Fruit fly (Drosophila melanogaster) whole organism, embryonic: ENCODE results near the gene Polr1F.

Experiments
- Ada2b ChIP-seq: fragments of 200-800 bp; sonication (Bioruptor generic); IDR thresholded peaks from 2 replicates; pipeline ENCODE4 v1.3.6; 2022; ENCODE audit warnings: missing biosample characterization, missing genetic modification characterization
- CG11398 ChIP-seq: fragments of 200-800 bp; sonication (Bioruptor generic); optimal IDR thresholded peaks from 2 replicates; lab custom pipeline; 2016; ENCODE audit warnings: missing biosample characterization, missing genetic modification characterization
- CG15479 ChIP-seq: fragments of 200-800 bp; sonication (Bioruptor generic); optimal IDR thresholded peaks from 3 replicates; lab custom pipeline; 2019; ENCODE audit warnings: missing biosample characterization, mild to moderate bottlenecking, missing genetic modification characterization, moderate library complexity
- CG15601 ChIP-seq: fragments of 200-800 bp; sonication (Bioruptor generic); optimal IDR thresholded peaks from 3 replicates; lab custom pipeline; 2019; ENCODE audit warnings: missing biosample characterization, mild to moderate bottlenecking, missing genetic modification characterization, moderate library complexity
- CG31365 ChIP-seq: fragments of 200-800 bp; sonication (Bioruptor generic); optimal IDR thresholded peaks from 2 replicates; lab custom pipeline; 2018; ENCODE audit warnings: missing biosample characterization, mild to moderate bottlenecking, missing genetic modification characterization
- CG32532 ChIP-seq: fragments of 200-800 bp; sonication (Bioruptor generic); IDR thresholded peaks from 2 replicates; pipeline ENCODE4 v1.3.6; 2022; ENCODE audit warnings: missing biosample characterization, missing genetic modification characterization
- CG4404 ChIP-seq: fragments of 200-800 bp; sonication (Bioruptor generic); IDR thresholded peaks from 2 replicates; pipeline ENCODE4 v1.3.6; 2022; ENCODE audit warnings: missing biosample characterization, missing genetic modification characterization
- CG7357 ChIP-seq: fragments of 200-800 bp; sonication (Bioruptor generic); IDR thresholded peaks from 3 replicates; pipeline ENCODE4 v1.3.6; 2022; ENCODE audit warnings: missing biosample characterization, missing genetic modification characterization
- CG7372 ChIP-seq: fragments of 200-800 bp; sonication (Bioruptor generic); IDR thresholded peaks from 2 replicates; pipeline ENCODE4 v1.3.6; 2022; ENCODE audit warnings: missing biosample characterization, missing genetic modification characterization
- CG7556 ChIP-seq: fragments of 200-800 bp; sonication (Bioruptor generic); optimal IDR thresholded peaks from 2 replicates; lab custom pipeline; 2017; ENCODE audit warnings: missing biosample characterization, mild to moderate bottlenecking, missing genetic modification characterization
- CG8089 ChIP-seq: fragments of 200-800 bp; sonication (Bioruptor generic); optimal IDR thresholded peaks from 3 replicates; lab custom pipeline; 2016; ENCODE audit warnings: missing biosample characterization, missing genetic modification characterization
- CG8924 ChIP-seq: fragments of 200-800 bp; optimal IDR thresholded peaks from 3 replicates; lab custom pipeline; 2019; ENCODE audit warnings: missing biosample characterization, mild to moderate bottlenecking, missing genetic modification characterization, moderate library complexity
- CG9437 ChIP-seq: fragments of 200-800 bp; sonication (Bioruptor generic); optimal IDR thresholded peaks from 2 replicates; lab custom pipeline; 2018; ENCODE audit warnings: missing biosample characterization, mild to moderate bottlenecking, missing genetic modification characterization
- Deaf1 ChIP-seq: fragments of 200-800 bp; optimal IDR thresholded peaks from 3 replicates; lab custom pipeline; 2019; ENCODE audit warnings: missing biosample characterization, mild to moderate bottlenecking, missing genetic modification characterization, moderate library complexity
- E2f2 ChIP-seq: fragments of 200-800 bp; sonication (Bioruptor generic); IDR thresholded peaks from 2 replicates; pipeline ENCODE4 v1.3.6; 2022; ENCODE audit warnings: missing biosample characterization, missing genetic modification characterization
- Fer2 ChIP-seq: fragments of 200-800 bp; sonication (Bioruptor generic); optimal IDR thresholded peaks from 2 replicates; lab custom pipeline; 2018; ENCODE audit warnings: missing biosample characterization, mild to moderate bottlenecking, missing genetic modification characterization, moderate library complexity
- H15 ChIP-seq: fragments of 200-800 bp; sonication (Bioruptor generic); IDR thresholded peaks from 3 replicates; pipeline ENCODE4 v1.3.6; 2022; ENCODE audit warnings: missing biosample characterization, missing genetic modification characterization
- HLH4C ChIP-seq: fragments of 200-800 bp; sonication (Bioruptor generic); IDR thresholded peaks from 3 replicates; pipeline ENCODE4 v1.3.6; 2022; ENCODE audit warnings: missing biosample characterization, missing genetic modification characterization; ENCODE audit not compliant: partially characterized antibody
- HLHmδ ChIP-seq: fragments of 200-800 bp; sonication (Bioruptor generic); optimal IDR thresholded peaks from 2 replicates; lab custom pipeline; 2018; ENCODE audit warnings: missing biosample characterization, mild to moderate bottlenecking, missing genetic modification characterization, moderate library complexity
- HmgZ ChIP-seq: fragments of 200-800 bp; sonication (Bioruptor generic); optimal IDR thresholded peaks from 2 replicates; lab custom pipeline; 2018; ENCODE audit warnings: missing biosample characterization, mild to moderate bottlenecking, missing genetic modification characterization
- MBD-R2 ChIP-seq: fragments of 200-800 bp; sonication (Bioruptor generic); IDR thresholded peaks from 2 replicates; pipeline ENCODE4 v1.3.6; 2022; ENCODE audit warnings: missing biosample characterization, missing genetic modification characterization
- MTF-1 ChIP-seq: fragments of 200-800 bp; sonication (Bioruptor generic); optimal IDR thresholded peaks from 2 replicates; lab custom pipeline; 2018; ENCODE audit warnings: missing biosample characterization, mild to moderate bottlenecking, missing genetic modification characterization, borderline replicate concordance
- Mes4 ChIP-seq: fragments of 200-800 bp; sonication (Bioruptor generic); optimal IDR thresholded peaks from 2 replicates; lab custom pipeline; 2016; ENCODE audit warnings: missing biosample characterization, missing genetic modification characterization
- Scr ChIP-seq: fragments of 200-800 bp; sonication (Bioruptor generic); IDR thresholded peaks from 2 replicates; pipeline ENCODE4 v1.3.6; 2022; ENCODE audit warnings: missing biosample characterization, missing genetic modification characterization; ENCODE audit not compliant: partially characterized antibody
- Side ChIP-seq: fragments of 200-800 bp; sonication (Bioruptor generic); optimal IDR thresholded peaks from 2 replicates; lab custom pipeline; 2016; ENCODE audit warnings: missing biosample characterization, missing genetic modification characterization
- Sry-δ ChIP-seq: fragments of 200-800 bp; sonication (Bioruptor generic); optimal IDR thresholded peaks from 2 replicates; lab custom pipeline; 2016; ENCODE audit warnings: missing biosample characterization, missing genetic modification characterization
- Ssrp ChIP-seq: fragments of 200-800 bp; sonication (Bioruptor generic); optimal IDR thresholded peaks from 2 replicates; lab custom pipeline; 2018; ENCODE audit warnings: missing biosample characterization, mild to moderate bottlenecking, missing genetic modification characterization, moderate library complexity
- Usf ChIP-seq: fragments of 200-800 bp; sonication (Bioruptor generic); optimal IDR thresholded peaks from 2 replicates; lab custom pipeline; 2017; ENCODE audit warnings: missing genotype, missing biosample characterization, missing genetic modification characterization
- aop ChIP-seq: fragments of 200-800 bp; sonication (Bioruptor generic); IDR thresholded peaks from 2 replicates; pipeline ENCODE4 v1.3.6; 2022; ENCODE audit warnings: missing biosample characterization, missing genetic modification characterization
- ap ChIP-seq: fragments of 200-800 bp; sonication (Bioruptor generic); IDR thresholded peaks from 2 replicates; pipeline ENCODE4 v1.3.6; 2022; ENCODE audit warnings: missing biosample characterization, missing genetic modification characterization
- az2 ChIP-seq: fragments of 200-800 bp; sonication (Bioruptor generic); optimal IDR thresholded peaks from 3 replicates; lab custom pipeline; 2016; ENCODE audit warnings: missing biosample characterization, missing genetic modification characterization
- bab2 ChIP-seq: fragments of 200-800 bp; sonication (Bioruptor generic); optimal IDR thresholded peaks from 2 replicates; lab custom pipeline; 2016; ENCODE audit warnings: missing biosample characterization, missing genetic modification characterization
- bsh ChIP-seq, 2 experiments: fragments of 200-800 bp; sonication (Bioruptor generic); optimal IDR thresholded peaks; 2 replicates each; lab custom pipeline; 2017 to 2018; ENCODE audit warnings: mild to moderate bottlenecking in 2 of 2, missing biosample characterization in 2 of 2, missing genetic modification characterization in 2 of 2, moderate library complexity in 1 of 2
- cato ChIP-seq: fragments of 200-800 bp; sonication (Bioruptor generic); optimal IDR thresholded peaks from 2 replicates; lab custom pipeline; 2016; ENCODE audit warnings: missing biosample characterization, missing genetic modification characterization, borderline replicate concordance
- da ChIP-seq: fragments of 200-800 bp; sonication (Bioruptor generic); optimal IDR thresholded peaks from 2 replicates; lab custom pipeline; 2016; ENCODE audit warnings: missing biosample characterization, missing genetic modification characterization
- dm ChIP-seq: fragments of 200-800 bp; sonication (Bioruptor generic); optimal IDR thresholded peaks from 3 replicates; lab custom pipeline; 2016; ENCODE audit warnings: missing biosample characterization, missing genetic modification characterization
- fu2 ChIP-seq: fragments of 200-800 bp; sonication (Bioruptor generic); optimal IDR thresholded peaks from 2 replicates; lab custom pipeline; 2016; ENCODE audit warnings: missing biosample characterization, missing genetic modification characterization
- gem ChIP-seq: fragments of 200-800 bp; sonication (Bioruptor generic); optimal IDR thresholded peaks from 2 replicates; lab custom pipeline; 2019; ENCODE audit warnings: missing biosample characterization, mild to moderate bottlenecking, missing genetic modification characterization, moderate library complexity
- grau ChIP-seq: fragments of 200-800 bp; optimal IDR thresholded peaks from 3 replicates; lab custom pipeline; 2019; ENCODE audit warnings: missing biosample characterization, mild to moderate bottlenecking, missing genetic modification characterization, moderate library complexity
- gt ChIP-seq: fragments of 200-800 bp; sonication (Bioruptor generic); IDR thresholded peaks from 2 replicates; pipeline ENCODE4 v1.3.6; 2022; ENCODE audit warnings: missing biosample characterization, missing genetic modification characterization
- her ChIP-seq: fragments of 200-800 bp; sonication (Bioruptor generic); optimal IDR thresholded peaks from 2 replicates; lab custom pipeline; 2016; ENCODE audit warnings: missing biosample characterization, missing genetic modification characterization
- inv ChIP-seq: fragments of 200-800 bp; sonication (Bioruptor generic); IDR thresholded peaks from 2 replicates; pipeline ENCODE4 v1.3.6; 2022; ENCODE audit warnings: missing biosample characterization, missing genetic modification characterization; ENCODE audit not compliant: partially characterized antibody
- jigr1 ChIP-seq: fragments of 200-800 bp; sonication (Bioruptor generic); IDR thresholded peaks from 3 replicates; pipeline ENCODE4 v1.3.6; 2022; ENCODE audit warnings: missing biosample characterization, missing genetic modification characterization
- lbe ChIP-seq: fragments of 200-800 bp; sonication (Bioruptor generic); optimal IDR thresholded peaks from 2 replicates; lab custom pipeline; 2016; ENCODE audit warnings: missing biosample characterization, mild to moderate bottlenecking, missing genetic modification characterization
- luna ChIP-seq: fragments of 200-800 bp; sonication (Bioruptor generic); optimal IDR thresholded peaks from 2 replicates; lab custom pipeline; 2016; ENCODE audit warnings: missing biosample characterization, missing genetic modification characterization
- mirr ChIP-seq: fragments of 200-800 bp; sonication (Bioruptor generic); optimal IDR thresholded peaks from 3 replicates; lab custom pipeline; 2018; ENCODE audit warnings: missing biosample characterization, mild to moderate bottlenecking, missing genetic modification characterization
- nau ChIP-seq: fragments of 200-800 bp; sonication (Bioruptor generic); optimal IDR thresholded peaks from 3 replicates; lab custom pipeline; 2017; ENCODE audit warnings: missing biosample characterization, mild to moderate bottlenecking, missing genetic modification characterization, missing genetic modification reagents
- ranshi ChIP-seq: fragments of 200-800 bp; sonication (Bioruptor generic); IDR thresholded peaks from 2 replicates; pipeline ENCODE4 v1.3.6; 2022; ENCODE audit warnings: missing biosample characterization, missing genetic modification characterization
- slbo ChIP-seq: fragments of 200-800 bp; sonication (Bioruptor generic); IDR thresholded peaks from 2 replicates; pipeline ENCODE4 v1.3.6; 2022; ENCODE audit warnings: missing biosample characterization, missing genetic modification characterization
- stwl ChIP-seq: fragments of 200-800 bp; sonication (Bioruptor generic); optimal IDR thresholded peaks from 3 replicates; lab custom pipeline; 2018; ENCODE audit warnings: missing biosample characterization, mild to moderate bottlenecking, missing genetic modification characterization, moderate library complexity
- tin ChIP-seq: fragments of 200-800 bp; sonication (Bioruptor generic); optimal IDR thresholded peaks from 3 replicates; lab custom pipeline; 2016; ENCODE audit warnings: missing biosample characterization, missing genetic modification characterization

The Polr1F gene

DNA sequence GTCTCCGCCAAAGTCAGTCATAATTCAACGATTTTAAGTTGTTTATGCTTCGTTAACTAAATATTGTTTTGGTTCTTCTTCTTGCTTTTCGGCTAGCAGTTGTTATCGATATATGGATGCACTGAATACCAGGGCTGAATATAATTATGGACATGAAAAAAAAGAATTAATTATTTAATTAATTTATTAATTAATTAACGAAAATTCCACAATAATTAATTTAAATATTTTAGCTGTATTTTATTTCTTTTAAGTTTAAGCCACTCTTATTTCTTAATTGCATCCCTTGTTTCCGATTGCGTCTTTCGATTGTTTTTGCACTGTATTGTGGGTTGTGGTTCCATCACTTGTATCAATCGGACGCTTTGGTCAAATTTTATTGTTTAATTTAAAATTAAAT lies 42.5 kb upstream of the Polr1F start, which contains the start of the genes Gas41 and SA1 (continued):
- TF ChIP-seq gt (GFP tag; lab: Robert Waterston, UW) (peak; percentile 58; the same call in 1 of the 2 replicates), luna (GFP tag; lab: Kevin White, UChicago) (no peak), CG11398 (GFP tag; lab: Kevin White, UChicago) (no peak), da (GFP tag; lab: Kevin White, UChicago) (no peak), CG15601 (no peak), E2f2 (GFP tag; lab: Robert Waterston, UW) (0 out of 2 replicates have a peak, but pooled peaks have one; percentile 49), slbo (GFP tag; lab: Robert Waterston, UW) (peak; percentile 82), lbe (GFP tag; lab: Kevin White, UChicago) (peak; percentile 82), fu2 (GFP tag; lab: Kevin White, UChicago) (peak; percentile 48), CG9437 (GFP tag; lab: Kevin White, UChicago) (peak; percentile 78), az2 (peak; percentile 70), her (GFP tag; lab: Kevin White, UChicago) (no peak), Sry-δ (GFP tag; lab: Kevin White, UChicago) (peak; percentile 95), ap (GFP tag; lab: Robert Waterston, UW) (no peak), Ssrp (tag; lab: Kevin White, UChicago) (peak; percentile 89), aop (GFP tag; lab: Robert Waterston, UW) (no peak), CG32532 (GFP tag; lab: Robert Waterston, UW) (peak; percentile 95), jigr1 (GFP tag; lab: Robert Waterston, UW) (peak; percentile 28; the same call in 1 of the 3 replicates), CG7556 (GFP tag; lab: Kevin White, UChicago) (peak; percentile 78), Side (GFP tag; lab: Kevin White, UChicago) (peak; percentile 28), Ada2b (GFP tag; lab: Robert Waterston, UW) (no peak), dm (GFP tag; lab: Kevin White, UChicago) (peak; percentile 11), tin (peak; percentile 15), cato (GFP tag; lab: Kevin White, UChicago) (peak; percentile 85), Mes4 (GFP tag; lab: Kevin White, UChicago) (no peak), mirr (GFP tag; lab: Kevin White, UChicago) (peak; percentile 13), Deaf1 (no peak), HLHmδ (no peak), MTF-1 (GFP tag; lab: Kevin White, UChicago) (peak; percentile 63), CG7357 (GFP tag; lab: Robert Waterston, UW) (peak; percentile 76; the same call in 2 of the 3 replicates), CG8924 (tag; lab: Kevin White, UChicago) (peak; percentile 87), CG8089 (GFP tag; lab: Kevin White, UChicago) (no peak), stwl (tag; lab: Kevin White, UChicago) (peak; percentile 92), gem (tag; lab: Kevin White, UChicago) (peak; percentile 97), HLH4C (GFP tag; lab: Robert Waterston, UW) (peak; percentile 70), grau (peak; percentile 64), Fer2 (tag; lab: Kevin White, UChicago) (peak; percentile 90), ranshi (GFP tag; lab: Robert Waterston, UW) (no peak), CG7372 (peak; percentile 80), H15 (GFP tag; lab: Robert Waterston, UW) (no peak; the same call in 1 of the 3 replicates), bsh (GFP tag; optimal IDR thresholded peaks at IDR 0.05; lab: Kevin White, UChicago) (peak in 1 of 2 experiments; percentile 22), MBD-R2 (GFP tag; lab: Robert Waterston, UW) (peak; percentile 78), inv (GFP tag; lab: Robert Waterston, UW) (peak; percentile 61; the same call in 1 of the 2 replicates), HmgZ (tag; lab: Kevin White, UChicago) (peak; percentile 84), nau (no peak), bab2 (GFP tag; lab: Kevin White, UChicago) (no peak), CG31365 (tag; lab: Kevin White, UChicago) (peak; percentile 8), CG4404 (GFP tag; lab: Robert Waterston, UW) (peak; percentile 89), Usf (no peak), Scr (GFP tag; lab: Robert Waterston, UW) (peak; percentile 73), CG15479 (GFP tag; lab: Kevin White, UChicago) (no peak)
